Worm (Caenorhabditis elegans) whole organism, mixed stage, embryonic: ENCODE data around the gene pod-2.

Experiments used
- elt-3 ChIP-seq: fragments of 150-350 bp; optimal IDR thresholded peaks from 2 replicates; lab custom pipeline; 2014; ENCODE audit warnings: missing biosample characterization, missing genetic modification characterization
- mab-5 ChIP-seq: fragments of 150-350 bp; optimal IDR thresholded peaks from 2 replicates; lab custom pipeline; 2014; ENCODE audit warnings: missing biosample characterization, missing genetic modification characterization
- zip-8 ChIP-seq: fragments of 150-350 bp; optimal IDR thresholded peaks from 2 replicates; lab custom pipeline; 2014; ENCODE audit warnings: missing biosample characterization, missing genetic modification characterization
- ztf-11 ChIP-seq: fragments of 150-350 bp; optimal IDR thresholded peaks from 2 replicates; lab custom pipeline; 2014; ENCODE audit warnings: missing biosample characterization, missing genetic modification characterization

DNA sequence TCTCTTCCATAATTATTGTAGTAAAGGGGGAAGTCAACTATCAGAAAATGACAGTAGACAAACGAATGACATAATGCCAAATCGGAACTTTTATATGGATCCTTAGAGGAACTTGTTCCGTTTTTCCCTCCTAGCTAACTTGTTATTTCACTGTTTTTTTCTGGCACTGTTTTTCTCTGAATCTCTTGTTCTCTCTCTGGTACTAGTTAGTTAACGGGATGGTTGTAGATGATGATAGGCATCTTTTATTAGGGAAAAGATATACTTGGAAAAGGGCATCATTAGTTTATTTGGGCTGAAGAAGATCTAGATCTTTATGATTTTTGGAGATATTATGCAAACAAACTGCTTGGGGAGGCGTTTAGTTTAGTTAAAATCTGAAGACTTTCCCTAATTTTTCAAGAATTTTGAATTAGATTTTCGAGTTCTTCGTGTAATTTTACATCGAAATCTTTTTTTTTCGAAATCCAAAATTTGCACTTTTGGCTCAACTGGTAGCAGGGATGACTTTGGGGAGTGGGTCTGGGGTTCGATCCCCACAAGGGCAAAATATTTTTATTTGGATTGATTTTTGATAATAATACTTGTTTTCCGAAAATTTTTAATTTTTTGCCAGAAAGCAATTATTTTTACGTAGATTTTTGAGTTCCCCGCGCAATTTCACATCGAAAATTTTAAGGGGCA is 29.5 kb upstream of the pod-2 start, which contains the start of gene col-40:
- TF ChIP-seq zip-8 (tag; lab: Kevin White, UChicago) (no peak), ztf-11 (tag; lab: Kevin White, UChicago) (no peak), mab-5 (tag; lab: Kevin White, UChicago) (no peak), elt-3 (no peak)
